Worm (Caenorhabditis elegans): ENCODE results near the gene nlp-101.
A peak's percentile ranks its signal among the peaks of the same experiment; 100 is the strongest.

Gene nlp-101

DNA sequence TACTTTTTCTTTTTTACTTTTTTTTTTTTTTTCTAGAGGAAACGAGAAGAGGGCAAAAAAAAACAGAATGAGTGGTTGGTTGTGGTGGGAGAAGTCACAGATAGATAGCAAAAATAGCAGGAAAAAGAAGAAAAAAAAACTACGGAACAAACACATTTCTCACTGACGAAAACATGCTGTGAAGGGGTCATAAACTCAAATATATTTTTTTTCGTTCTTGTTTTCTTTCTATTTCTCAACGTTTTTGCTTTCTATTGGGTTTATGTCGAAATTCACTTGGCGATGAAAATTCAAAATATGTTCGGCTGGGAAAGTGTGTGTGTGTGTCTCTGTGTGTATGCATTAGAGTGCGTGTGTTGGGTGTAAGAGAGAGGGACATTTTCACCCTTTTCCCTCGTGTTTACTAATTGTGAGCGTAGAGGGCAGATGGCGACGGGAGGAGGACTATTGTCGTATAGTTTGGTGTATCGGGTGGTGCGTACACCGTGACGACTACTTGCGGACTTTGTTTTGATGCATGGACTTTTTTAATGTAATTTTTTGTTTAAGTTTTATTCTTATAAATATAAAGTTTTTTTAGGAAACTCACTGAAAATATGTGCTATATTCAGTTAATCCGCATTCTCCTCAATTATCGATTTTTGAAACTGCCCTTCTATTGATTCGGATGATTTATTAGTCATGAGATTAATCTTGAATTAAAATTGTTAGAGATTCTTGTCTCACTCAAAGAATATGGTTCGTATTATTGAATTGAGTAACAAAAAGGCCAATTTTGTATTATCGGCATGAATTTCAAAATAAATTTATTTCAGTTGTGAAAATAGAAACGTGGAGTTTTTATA, 29.1 kb upstream of the nlp-101 start (continued):
- TF ChIP-seq dpl-1 (GFP tag; optimal IDR thresholded peaks at IDR 0.05) = peak in 2 of 3 experiments; percentile 11 to 29
- TF ChIP-seq lin-15B (tag; optimal IDR thresholded peaks at IDR 0.05) = no peak
- no peak for TF ChIP-seq ceh-90 (tag; optimal IDR thresholded peaks at IDR 0.05)
- TF ChIP-seq egl-13 (tag; optimal IDR thresholded peaks at IDR 0.05) = peak; percentile 59
- no peak for TF ChIP-seq elt-2 (tag; optimal IDR thresholded peaks at IDR 0.05)
- peak; percentile 77 for TF ChIP-seq snu-23 (GFP tag; optimal IDR thresholded peaks at IDR 0.05)
- TF ChIP-seq ama-1 (optimal IDR thresholded peaks at IDR 0.05) = peak; percentile 33
- TF ChIP-seq hlh-4 (tag; optimal IDR thresholded peaks at IDR 0.05) = no peak
- peak; percentile 66 for TF ChIP-seq mep-1 (tag; optimal IDR thresholded peaks at IDR 0.05)
- no peak for TF ChIP-seq zag-1 (tag; optimal IDR thresholded peaks at IDR 0.05)
- no peak for TF ChIP-seq hlh-17 (GFP tag; optimal IDR thresholded peaks at IDR 0.05; ENCODE audit: borderline replicate concordance)
- no peak for TF ChIP-seq nhr-76 (tag; optimal IDR thresholded peaks at IDR 0.05)
- peak; percentile 88 for TF ChIP-seq blmp-1 (tag; optimal IDR thresholded peaks at IDR 0.05)
- peak; percentile 69 for TF ChIP-seq nhr-71 (tag; optimal IDR thresholded peaks at IDR 0.05)
- TF ChIP-seq unc-62 (GFP tag; optimal IDR thresholded peaks at IDR 0.05) = no peak
- TF ChIP-seq unc-30 (tag; optimal IDR thresholded peaks at IDR 0.05) = no peak
- peak; percentile 54 for TF ChIP-seq tbx-2 (tag; optimal IDR thresholded peaks at IDR 0.05)
- peak; percentile 53 for TF ChIP-seq rnt-1 (tag; optimal IDR thresholded peaks at IDR 0.05)
- TF ChIP-seq fos-1 (tag; optimal IDR thresholded peaks at IDR 0.05) = no peak
- no peak for TF ChIP-seq ets-5 (GFP tag; IDR thresholded peaks at IDR 0.05)
- TF ChIP-seq ztf-4 (tag; optimal IDR thresholded peaks at IDR 0.05) = peak; percentile 11
- no peak for TF ChIP-seq aly-2 (tag; optimal IDR thresholded peaks at IDR 0.05)

- TF ChIP-seq ama-1 (optimal IDR thresholded peaks at IDR 0.05) (no peak), nhr-71 (tag; optimal IDR thresholded peaks at IDR 0.05) (peak; percentile 66), sox-4 (tag; optimal IDR thresholded peaks at IDR 0.05) (peak; percentile 70), nhr-47 (tag; optimal IDR thresholded peaks at IDR 0.05) (peak; percentile 54), isw-1 (GFP tag; IDR thresholded peaks at IDR 0.05) (no peak), C16A3.4 (tag; optimal IDR thresholded peaks at IDR 0.05) (no peak), dsc-1 (tag; optimal IDR thresholded peaks at IDR 0.05) (peak; percentile 70), lsy-2 (tag; optimal IDR thresholded peaks at IDR 0.05) (peak; percentile 15 to 23), nhr-77 (tag; optimal IDR thresholded peaks at IDR 0.05) (no peak), lin-35 (GFP tag; optimal IDR thresholded peaks at IDR 0.05) (peak in 1 of 2 experiments; percentile 2), egl-13 (tag; optimal IDR thresholded peaks at IDR 0.05) (peak; percentile 30), swsn-7 (tag; optimal IDR thresholded peaks at IDR 0.05) (peak; percentile 41), jun-1 (tag; optimal IDR thresholded peaks at IDR 0.05) (no peak), ces-1 (GFP tag; optimal IDR thresholded peaks at IDR 0.05) (no peak), elt-2 (tag; optimal IDR thresholded peaks at IDR 0.05) (no peak), lin-14 (GFP tag; optimal IDR thresholded peaks at IDR 0.05) (peak; percentile 72), fkh-8 (tag; optimal IDR thresholded peaks at IDR 0.05) (peak; percentile 84)
These were observed 27.7 kb upstream of the nlp-101 start for ce11 chrX:7810991-7811390.

- no peak for TF ChIP-seq jun-1 (tag; optimal IDR thresholded peaks at IDR 0.05)
- TF ChIP-seq fkh-8 (tag; optimal IDR thresholded peaks at IDR 0.05) = no peak
- no peak for TF ChIP-seq pqm-1 (tag; optimal IDR thresholded peaks at IDR 0.05)
- no peak for TF ChIP-seq alr-1 (tag; optimal IDR thresholded peaks at IDR 0.05; ENCODE audit: borderline replicate concordance)
- TF ChIP-seq ceh-8 (GFP tag; optimal IDR thresholded peaks at IDR 0.05) = no peak
- no peak for TF ChIP-seq nhr-76 (tag; optimal IDR thresholded peaks at IDR 0.05)
- TF ChIP-seq nhr-71 (tag; optimal IDR thresholded peaks at IDR 0.05) = peak; percentile 63
- peak; percentile 10 to 22 for TF ChIP-seq lsy-2 (tag; optimal IDR thresholded peaks at IDR 0.05)
- peak in 2 of 3 experiments; percentile 3 to 33 for TF ChIP-seq ceh-82 (tag; optimal IDR thresholded peaks at IDR 0.05)
- TF ChIP-seq xbp-1 (tag; optimal IDR thresholded peaks at IDR 0.05) = no peak
- TF ChIP-seq nhr-84 (tag; optimal IDR thresholded peaks at IDR 0.05) = no peak
- TF ChIP-seq rnt-1 (tag; optimal IDR thresholded peaks at IDR 0.05) = no peak
- no peak for TF ChIP-seq mab-9 (GFP tag; IDR thresholded peaks at IDR 0.05)
- TF ChIP-seq C16A3.4 (tag; optimal IDR thresholded peaks at IDR 0.05) = peak; percentile 20
- peak; percentile 25 for TF ChIP-seq lir-3 (tag; optimal IDR thresholded peaks at IDR 0.05; ENCODE audit: poor library complexity)
- TF ChIP-seq pax-3 (tag; optimal IDR thresholded peaks at IDR 0.05) = no peak
- no peak for TF ChIP-seq C04F5.9 (tag; optimal IDR thresholded peaks at IDR 0.05)
- no peak for TF ChIP-seq skn-1 (tag; optimal IDR thresholded peaks at IDR 0.05)
- no peak for TF ChIP-seq egl-13 (tag; optimal IDR thresholded peaks at IDR 0.05)
- no peak for TF ChIP-seq nhr-12 (tag; optimal IDR thresholded peaks at IDR 0.05)
- no peak for TF ChIP-seq unc-130 (tag; optimal IDR thresholded peaks at IDR 0.05)
- no peak for TF ChIP-seq vab-15 (tag; optimal IDR thresholded peaks at IDR 0.05)
These were observed 23.9 kb upstream of the nlp-101 start for ce11 chrX:7814747-7815146.

All from whole organism, L1 larva.